Worm (Caenorhabditis elegans): ENCODE measurements around the gene T11F9.21.
A peak's percentile ranks its signal among the peaks of the same experiment; 100 is the strongest.

Gene T11F9.21

ce11 chrV:11541284-11541683 is 48.7 kb downstream of the T11F9.21 start (continued):
- TF ChIP-seq sea-2 (GFP tag; IDR thresholded peaks at IDR 0.05) (no peak), ztf-18 (tag; optimal IDR thresholded peaks at IDR 0.05) (no peak), dox-1 (GFP tag; IDR thresholded peaks at IDR 0.05) (no peak), lin-35 (GFP tag; optimal IDR thresholded peaks at IDR 0.05) (no peak), nhr-179 (tag; optimal IDR thresholded peaks at IDR 0.05) (no peak), egrh-3 (GFP tag; IDR thresholded peaks at IDR 0.05) (no peak), madf-10 (tag; optimal IDR thresholded peaks at IDR 0.05) (no peak), ceh-79 (tag; optimal IDR thresholded peaks at IDR 0.05) (peak; percentile 6), F10E7.11 (tag; optimal IDR thresholded peaks at IDR 0.05) (no peak), lir-1 (GFP tag; conservative IDR thresholded peaks at IDR 0.05) (no peak), F57C9.4 (tag; optimal IDR thresholded peaks at IDR 0.05) (no peak), sdz-38 (tag; optimal IDR thresholded peaks at IDR 0.05) (no peak), ceh-100 (GFP tag; IDR thresholded peaks at IDR 0.05) (peak; percentile 19; the same call in 1 of the 2 replicates), nfya-1 (tag; optimal IDR thresholded peaks at IDR 0.05; ENCODE audit: borderline replicate concordance, insufficient read depth) (no peak), B0336.3 (GFP tag; IDR thresholded peaks at IDR 0.05) (no peak), Y53F4B.3 (GFP tag; IDR thresholded peaks at IDR 0.05) (0 out of 2 replicates have a peak, but pooled peaks have one; percentile 34), mxl-1 (tag; optimal IDR thresholded peaks at IDR 0.05) (no peak), ccch-3 (GFP tag; optimal IDR thresholded peaks at IDR 0.05) (no peak), him-1 (tag; optimal IDR thresholded peaks at IDR 0.05) (no peak), attf-5 (GFP tag; optimal IDR thresholded peaks at IDR 0.05) (no peak), ekl-4 (GFP tag; IDR thresholded peaks at IDR 0.05) (no peak), C06A6.2 (GFP tag; conservative IDR thresholded peaks at IDR 0.05) (no peak), let-607 (tag; optimal IDR thresholded peaks at IDR 0.05) (peak in 1 of 2 experiments; percentile 20), C17E4.6 (GFP tag; IDR thresholded peaks at IDR 0.05) (no peak), lin-54 (GFP tag; optimal IDR thresholded peaks at IDR 0.05) (no peak), pbrm-1 (GFP tag; IDR thresholded peaks at IDR 0.05) (no peak), atf-7 (tag; optimal IDR thresholded peaks at IDR 0.05) (no peak), F55B11.4 (tag; optimal IDR thresholded peaks at IDR 0.05; ENCODE audit: borderline replicate concordance, insufficient read depth) (no peak), ztf-26 (tag; optimal IDR thresholded peaks at IDR 0.05) (no peak), aptf-2 (GFP tag; conservative IDR thresholded peaks at IDR 0.05) (0 out of 2 replicates have a peak, but pooled peaks have one; percentile 7), cebp-2 (GFP tag; IDR thresholded peaks at IDR 0.05) (no peak), lin-40 (tag; optimal IDR thresholded peaks at IDR 0.05) (no peak), F33H1.4 (GFP tag; IDR thresholded peaks at IDR 0.05) (no peak), pha-4 (tag; optimal IDR thresholded peaks at IDR 0.05) (no peak), attf-3 (GFP tag; conservative IDR thresholded peaks at IDR 0.05) (0 out of 2 replicates have a peak, but pooled peaks have one; percentile 32), egl-44 (GFP tag; IDR thresholded peaks at IDR 0.05) (no peak), T26A5.8 (tag; optimal IDR thresholded peaks at IDR 0.05) (no peak), lsl-1 (GFP tag; optimal IDR thresholded peaks at IDR 0.05) (no peak), snpc-1.3 (tag; optimal IDR thresholded peaks at IDR 0.05; ENCODE audit: insufficient read depth) (no peak)
